Worm (Caenorhabditis elegans) whole organism, late embryonic: ENCODE data around the gene mak-1.

Experiments used
- F13H6.1 ChIP-seq: sonication (generic microtip); optimal IDR thresholded peaks from 2 replicates; lab custom pipeline; 2016; ENCODE audit warnings: missing genetic modification characterization, missing compliant biosample characterization
- Y22D7AL.16 ChIP-seq: sonication (generic microtip); optimal IDR thresholded peaks from 2 replicates; lab custom pipeline; 2016; ENCODE audit warnings: missing genetic modification characterization, missing compliant biosample characterization
- ceh-14 ChIP-seq: sonication (generic microtip); optimal IDR thresholded peaks from 2 replicates; lab custom pipeline; 2016; ENCODE audit warnings: missing genotype, missing genetic modification characterization, missing compliant biosample characterization
- ceh-2 ChIP-seq: sonication (generic microtip); optimal IDR thresholded peaks from 2 replicates; lab custom pipeline; 2016; ENCODE audit warnings: missing genotype, missing genetic modification characterization, missing compliant biosample characterization
- ceh-22 ChIP-seq: sonication (generic microtip); optimal IDR thresholded peaks from 2 replicates; lab custom pipeline; 2017; ENCODE audit warnings: missing biosample characterization, missing genetic modification characterization
- ceh-24 ChIP-seq: sonication (generic microtip); optimal IDR thresholded peaks from 2 replicates; lab custom pipeline; 2016; ENCODE audit warnings: mild to moderate bottlenecking, missing genetic modification characterization, missing compliant biosample characterization
- ceh-30 ChIP-seq: fragments of 150-350 bp; optimal IDR thresholded peaks from 2 replicates; lab custom pipeline; 2014; ENCODE audit warnings: missing biosample characterization, missing genetic modification characterization
- ceh-31 ChIP-seq: sonication (generic microtip); optimal IDR thresholded peaks from 2 replicates; lab custom pipeline; 2016; ENCODE audit warnings: missing genetic modification characterization, missing compliant biosample characterization
- ceh-48 ChIP-seq: sonication (generic microtip); optimal IDR thresholded peaks from 2 replicates; lab custom pipeline; 2016; ENCODE audit warnings: missing genetic modification characterization, inconsistent platforms, missing compliant biosample characterization
- ceh-6 ChIP-seq: fragments of 200-800 bp; sonication (Bioruptor generic); optimal IDR thresholded peaks from 2 replicates; lab custom pipeline; 2018; ENCODE audit warnings: mild to moderate bottlenecking, missing genetic modification characterization, missing compliant biosample characterization
- ceh-9 ChIP-seq: sonication (generic microtip); optimal IDR thresholded peaks from 2 replicates; lab custom pipeline; 2016; ENCODE audit warnings: mild to moderate bottlenecking, missing genetic modification characterization, inconsistent platforms, missing compliant biosample characterization
- dmd-4 ChIP-seq: sonication (generic microtip); optimal IDR thresholded peaks from 2 replicates; lab custom pipeline; 2016; ENCODE audit warnings: borderline replicate concordance, missing genetic modification characterization, missing compliant biosample characterization
- dve-1 ChIP-seq: sonication (generic microtip); optimal IDR thresholded peaks from 2 replicates; lab custom pipeline; 2017; ENCODE audit warnings: antibody characterized with exemption, mild to moderate bottlenecking, missing genetic modification characterization, missing compliant biosample characterization
- elt-2 ChIP-seq: sonication (generic microtip); optimal IDR thresholded peaks from 2 replicates; lab custom pipeline; 2016; ENCODE audit warnings: missing genetic modification reagents, missing genetic modification characterization, missing compliant biosample characterization
- eyg-1 ChIP-seq: sonication (generic microtip); optimal IDR thresholded peaks from 2 replicates; lab custom pipeline; 2016; ENCODE audit warnings: missing genotype, missing genetic modification characterization, missing compliant biosample characterization
- fkh-10 ChIP-seq: fragments of 150-350 bp; optimal IDR thresholded peaks from 2 replicates; lab custom pipeline; 2014; ENCODE audit warnings: missing biosample characterization, missing genetic modification reagents, missing genetic modification characterization
- gmeb-2 ChIP-seq: sonication (generic microtip); optimal IDR thresholded peaks from 2 replicates; lab custom pipeline; 2016; ENCODE audit warnings: missing genetic modification characterization, inconsistent platforms, missing compliant biosample characterization
- hlh-13 ChIP-seq: fragments of 200-800 bp; sonication (Bioruptor generic); optimal IDR thresholded peaks from 2 replicates; lab custom pipeline; 2018; ENCODE audit warnings: mild to moderate bottlenecking, missing genetic modification characterization, missing compliant biosample characterization
- hlh-15 ChIP-seq: sonication (generic microtip); optimal IDR thresholded peaks from 2 replicates; lab custom pipeline; 2016; ENCODE audit warnings: missing genetic modification characterization, missing compliant biosample characterization
- lim-6 ChIP-seq: sonication (generic microtip); optimal IDR thresholded peaks from 2 replicates; lab custom pipeline; 2016; ENCODE audit warnings: missing genetic modification characterization, missing compliant biosample characterization
- nfya-1 ChIP-seq: sonication (generic microtip); optimal IDR thresholded peaks from 2 replicates; lab custom pipeline; 2017; ENCODE audit warnings: missing genetic modification characterization, mild to moderate bottlenecking, missing compliant biosample characterization, antibody characterized with exemption, moderate library complexity
- nhr-232 ChIP-seq: sonication (generic microtip); optimal IDR thresholded peaks from 2 replicates; lab custom pipeline; 2016; ENCODE audit warnings: missing genetic modification characterization, missing compliant biosample characterization
- odd-2 ChIP-seq: sonication (generic microtip); optimal IDR thresholded peaks from 2 replicates; lab custom pipeline; 2017; ENCODE audit warnings: antibody characterized with exemption, mild to moderate bottlenecking, missing genetic modification characterization, missing compliant biosample characterization
- pag-3 ChIP-seq: sonication (generic microtip); optimal IDR thresholded peaks from 2 replicates; lab custom pipeline; 2016; ENCODE audit warnings: missing compliant biosample characterization, missing genetic modification characterization, borderline replicate concordance
- pat-9 ChIP-seq: fragments of 200-800 bp; sonication (Bioruptor generic); optimal IDR thresholded peaks from 2 replicates; lab custom pipeline; 2018; ENCODE audit warnings: mild to moderate bottlenecking, missing genetic modification characterization, moderate library complexity, missing compliant biosample characterization
- pax-1 ChIP-seq: fragments of 150-350 bp; optimal IDR thresholded peaks from 2 replicates; lab custom pipeline; 2014; ENCODE audit warnings: missing biosample characterization, missing genetic modification characterization
- ref-2 ChIP-seq: sonication (generic microtip); optimal IDR thresholded peaks from 2 replicates; lab custom pipeline; 2016; ENCODE audit warnings: missing genetic modification characterization, missing compliant biosample characterization
- sox-4 ChIP-seq: sonication (generic microtip); optimal IDR thresholded peaks from 2 replicates; lab custom pipeline; 2017; ENCODE audit warnings: mild to moderate bottlenecking, missing genetic modification characterization, inconsistent platforms, missing compliant biosample characterization
- tbx-2 ChIP-seq: sonication (generic microtip); optimal IDR thresholded peaks from 2 replicates; lab custom pipeline; 2016; ENCODE audit warnings: missing genetic modification characterization, missing compliant biosample characterization
- unc-3 ChIP-seq, 2 experiments: fragments of 200-800 bp in 1 of 2; sonication (Bioruptor generic) in 1 of 2; sonication (generic microtip) in 1 of 2; conservative IDR thresholded peaks in 1 of 2; optimal IDR thresholded peaks in 1 of 2; 2 replicates each; pipeline versions ENCODE4 v1.3.6 to Lab custom; 2016 to 2022; ENCODE audit warnings: missing compliant biosample characterization in 2 of 2, missing genetic modification characterization in 2 of 2, missing genetic modification reagents in 1 of 2
- unc-42 ChIP-seq: sonication (generic microtip); optimal IDR thresholded peaks from 2 replicates; lab custom pipeline; 2016; ENCODE audit warnings: missing genotype, missing genetic modification characterization, missing compliant biosample characterization
- unc-55 ChIP-seq: sonication (generic microtip); optimal IDR thresholded peaks from 2 replicates; lab custom pipeline; 2017; ENCODE audit warnings: missing biosample characterization, missing genetic modification reagents, missing genetic modification characterization
- zip-5 ChIP-seq: sonication (generic microtip); optimal IDR thresholded peaks from 2 replicates; lab custom pipeline; 2016; ENCODE audit warnings: missing genetic modification characterization, missing compliant biosample characterization

Gene mak-1

ce11 chrII:8764332-8764731 is 20.5 kb downstream of the mak-1 start:
- no peak for TF ChIP-seq elt-2 (tag; lab: Kevin White, UChicago)
- TF ChIP-seq pat-9 (tag; lab: Kevin White, UChicago): no peak

ce11 chrII:8765131-8765530 is 21.3 kb downstream of the mak-1 start:
- TF ChIP-seq F13H6.1 (tag; lab: Kevin White, UChicago) (no peak), fkh-10 (GFP tag; lab: Kevin White, UChicago) (no peak), ceh-22 (tag; lab: Kevin White, UChicago) (no peak), zip-5 (tag; lab: Kevin White, UChicago) (no peak), pat-9 (tag; lab: Kevin White, UChicago) (no peak), ceh-31 (tag; lab: Kevin White, UChicago) (no peak), ceh-9 (tag; lab: Kevin White, UChicago) (no peak), elt-2 (tag; lab: Kevin White, UChicago) (no peak), hlh-15 (tag; lab: Kevin White, UChicago) (no peak), nhr-232 (tag; lab: Kevin White, UChicago) (no peak), ref-2 (tag; lab: Kevin White, UChicago) (no peak), unc-55 (GFP tag; lab: Kevin White, UChicago) (no peak), lim-6 (no peak), pag-3 (no peak), ceh-30 (tag; lab: Kevin White, UChicago) (no peak), ceh-14 (tag; lab: Kevin White, UChicago) (no peak), dve-1 (no peak)

ce11 chrII:8766475-8766874 is 22.6 kb downstream of the mak-1 start, which contains the start of the genes nsph-1.1 and K08F8.15:
Gene nsph-1.1, plus strand, starts transcription at chrII:8766775.
Gene K08F8.15, plus strand, starts transcription at chrII:8766809.
- TF ChIP-seq lim-6 (no peak), ceh-6 (no peak), ceh-22 (tag; lab: Kevin White, UChicago) (no peak), pax-1 (no peak), unc-3 (GFP tag; conservative IDR thresholded peaks at IDR 0.05; lab: Robert Waterston, UW) (no peak), unc-3 (tag; optimal IDR thresholded peaks at IDR 0.05; lab: Kevin White, UChicago) (no peak), F13H6.1 (tag; lab: Kevin White, UChicago) (no peak), pag-3 (no peak), hlh-13 (no peak)
- TF ChIP-seq, all 69 proteins: peak for 0

- TF ChIP-seq ceh-24 (no peak), dmd-4 (no peak), dve-1 (no peak)
These were observed 23.0 kb downstream of the mak-1 start, which contains the start of gene pah-1 for ce11 chrII:8766897-8767296. Gene pah-1, minus strand, starts transcription at chrII:8766997.

- TF ChIP-seq odd-2 (no peak), ceh-14 (tag; lab: Kevin White, UChicago) (no peak), gmeb-2 (tag; lab: Kevin White, UChicago) (no peak), ref-2 (tag; lab: Kevin White, UChicago) (peak; percentile 18), sox-4 (tag; lab: Kevin White, UChicago) (no peak), dmd-4 (no peak), ceh-48 (tag; lab: Kevin White, UChicago) (no peak), eyg-1 (tag; lab: Kevin White, UChicago) (no peak), Y22D7AL.16 (tag; lab: Kevin White, UChicago) (no peak), nfya-1 (tag; lab: Kevin White, UChicago) (peak; percentile 53), tbx-2 (tag; lab: Kevin White, UChicago) (no peak), ceh-2 (tag; lab: Kevin White, UChicago) (no peak), unc-42 (tag; lab: Kevin White, UChicago) (peak; percentile 21), ceh-31 (tag; lab: Kevin White, UChicago) (peak; percentile 19), unc-55 (GFP tag; lab: Kevin White, UChicago) (peak; percentile 1)
These were observed 25.5 kb downstream of the mak-1 start for ce11 chrII:8769375-8769774.
